Fruit fly (Drosophila melanogaster) whole organism, embryonic: ENCODE data around the gene lva.

Experiments used
- Abd-B ChIP-seq: fragments of 200-800 bp; sonication (Bioruptor generic); optimal IDR thresholded peaks from 2 replicates; lab custom pipeline; 2018; ENCODE audit warnings: missing biosample characterization, mild to moderate bottlenecking, missing genetic modification characterization, moderate library complexity
- Asciz ChIP-seq: fragments of 200-800 bp; sonication (Bioruptor generic); optimal IDR thresholded peaks from 2 replicates; lab custom pipeline; 2017; ENCODE audit warnings: missing biosample characterization, mild to moderate bottlenecking, missing genetic modification characterization, missing genetic modification reagents
- CG10366 ChIP-seq: fragments of 200-800 bp; sonication (Bioruptor generic); IDR thresholded peaks from 2 replicates; pipeline ENCODE4 v1.3.6; 2022; ENCODE audit warnings: missing biosample characterization, missing genetic modification characterization
- CG12071 ChIP-seq: fragments of 200-800 bp; sonication (Bioruptor generic); optimal IDR thresholded peaks from 3 replicates; lab custom pipeline; 2018; ENCODE audit warnings: missing biosample characterization, mild to moderate bottlenecking, missing genetic modification characterization
- CG12155 ChIP-seq: fragments of 200-800 bp; sonication (Bioruptor generic); optimal IDR thresholded peaks from 3 replicates; lab custom pipeline; 2016; ENCODE audit warnings: missing biosample characterization, missing genetic modification characterization
- CG1233 ChIP-seq: fragments of 200-800 bp; sonication (Bioruptor generic); optimal IDR thresholded peaks from 4 replicates; lab custom pipeline; 2018; ENCODE audit warnings: missing biosample characterization, mild to moderate bottlenecking, missing genetic modification characterization
- CG12942 ChIP-seq: fragments of 200-800 bp; sonication (Bioruptor generic); optimal IDR thresholded peaks from 3 replicates; lab custom pipeline; 2016; ENCODE audit warnings: missing biosample characterization, missing genetic modification characterization
- CG15479 ChIP-seq: fragments of 200-800 bp; sonication (Bioruptor generic); optimal IDR thresholded peaks from 3 replicates; lab custom pipeline; 2019; ENCODE audit warnings: missing biosample characterization, mild to moderate bottlenecking, missing genetic modification characterization, moderate library complexity
- CG32532 ChIP-seq: fragments of 200-800 bp; sonication (Bioruptor generic); IDR thresholded peaks from 2 replicates; pipeline ENCODE4 v1.3.6; 2022; ENCODE audit warnings: missing biosample characterization, missing genetic modification characterization
- CG4360 ChIP-seq: fragments of 200-800 bp; sonication (Bioruptor generic); IDR thresholded peaks from 2 replicates; pipeline ENCODE4 v1.3.6; 2022; ENCODE audit warnings: missing biosample characterization, missing genetic modification characterization
- CG4404 ChIP-seq: fragments of 200-800 bp; sonication (Bioruptor generic); IDR thresholded peaks from 2 replicates; pipeline ENCODE4 v1.3.6; 2022; ENCODE audit warnings: missing biosample characterization, missing genetic modification characterization
- CG4617 ChIP-seq: fragments of 200-800 bp; sonication (Bioruptor generic); optimal IDR thresholded peaks from 3 replicates; lab custom pipeline; 2016; ENCODE audit warnings: missing biosample characterization, missing genetic modification characterization, borderline replicate concordance
- CG6683 ChIP-seq: fragments of 200-800 bp; sonication (Bioruptor generic); optimal IDR thresholded peaks from 2 replicates; lab custom pipeline; 2017; ENCODE audit warnings: missing biosample characterization, mild to moderate bottlenecking, missing genetic modification characterization, missing genetic modification reagents
- CG7928 ChIP-seq: fragments of 200-800 bp; sonication (Bioruptor generic); optimal IDR thresholded peaks from 2 replicates; lab custom pipeline; 2017; ENCODE audit warnings: missing biosample characterization, mild to moderate bottlenecking, missing genetic modification characterization
- CG8765 ChIP-seq: fragments of 200-800 bp; sonication (Bioruptor generic); IDR thresholded peaks from 2 replicates; pipeline ENCODE4 v1.3.6; 2022; ENCODE audit warnings: missing biosample characterization, missing genetic modification characterization
- CG9932 ChIP-seq: fragments of 200-800 bp; sonication (Bioruptor generic); IDR thresholded peaks from 2 replicates; pipeline ENCODE4 v1.3.6; 2022; ENCODE audit warnings: missing biosample characterization, missing genetic modification characterization
- CrebB ChIP-seq: fragments of 200-800 bp; sonication (Bioruptor generic); optimal IDR thresholded peaks from 3 replicates; lab custom pipeline; 2018; ENCODE audit warnings: missing biosample characterization, mild to moderate bottlenecking, missing genetic modification characterization
- D19A ChIP-seq: fragments of 200-800 bp; optimal IDR thresholded peaks from 3 replicates; lab custom pipeline; 2019; ENCODE audit warnings: missing biosample characterization, mild to moderate bottlenecking, missing genetic modification characterization, moderate library complexity
- Deaf1 ChIP-seq: fragments of 200-800 bp; optimal IDR thresholded peaks from 3 replicates; lab custom pipeline; 2019; ENCODE audit warnings: missing biosample characterization, mild to moderate bottlenecking, missing genetic modification characterization, moderate library complexity
- Fer3 ChIP-seq: fragments of 200-800 bp; sonication (Bioruptor generic); optimal IDR thresholded peaks from 2 replicates; lab custom pipeline; 2018; ENCODE audit warnings: missing biosample characterization, mild to moderate bottlenecking, missing genetic modification characterization, moderate library complexity
- Hey ChIP-seq: fragments of 200-800 bp; sonication (Bioruptor generic); optimal IDR thresholded peaks from 3 replicates; lab custom pipeline; 2018; ENCODE audit warnings: missing biosample characterization, mild to moderate bottlenecking, missing genetic modification characterization
- Med ChIP-seq: fragments of 200-800 bp; sonication (Bioruptor generic); peaks from one replicate; lab custom pipeline; 2016; ENCODE audit warnings: missing biosample characterization, missing genetic modification characterization, mild to moderate bottlenecking, inconsistent platforms, moderate library complexity
- NC2α ChIP-seq: fragments of 200-800 bp; sonication (Bioruptor generic); optimal IDR thresholded peaks from 2 replicates; lab custom pipeline; 2016; ENCODE audit warnings: missing biosample characterization, missing genetic modification characterization
- Taf1 ChIP-seq: fragments of 200-800 bp; sonication (Bioruptor generic); IDR thresholded peaks from 2 replicates; pipeline ENCODE4 v1.3.6; 2022; ENCODE audit warnings: missing biosample characterization, missing genetic modification characterization
- YL-1 ChIP-seq: fragments of 200-800 bp; sonication (Bioruptor generic); optimal IDR thresholded peaks from 3 replicates; lab custom pipeline; 2017; ENCODE audit warnings: missing biosample characterization, mild to moderate bottlenecking, missing genetic modification characterization
- abd-A ChIP-seq: fragments of 200-800 bp; sonication (Bioruptor generic); optimal IDR thresholded peaks from 3 replicates; lab custom pipeline; 2019; ENCODE audit warnings: missing biosample characterization, mild to moderate bottlenecking, missing genetic modification characterization, moderate library complexity
- bowl ChIP-seq: fragments of 200-800 bp; sonication (Bioruptor generic); IDR thresholded peaks from 2 replicates; pipeline ENCODE4 v1.3.6; 2022; ENCODE audit warnings: missing biosample characterization, missing genetic modification characterization
- chinmo ChIP-seq: fragments of 200-800 bp; sonication (Bioruptor generic); IDR thresholded peaks from 4 replicates; pipeline ENCODE4 v1.3.6; 2022; ENCODE audit warnings: missing biosample characterization, missing genetic modification characterization; ENCODE audit not compliant: partially characterized antibody
- ci ChIP-seq: fragments of 200-800 bp; sonication (Bioruptor generic); IDR thresholded peaks from 3 replicates; pipeline ENCODE4 v1.3.6; 2022; ENCODE audit warnings: missing biosample characterization, missing genetic modification characterization
- dimm ChIP-seq: fragments of 200-800 bp; sonication (Bioruptor generic); IDR thresholded peaks from 2 replicates; pipeline ENCODE4 v1.3.6; 2022; ENCODE audit warnings: missing biosample characterization, missing genetic modification characterization
- dmrt11E ChIP-seq: fragments of 200-800 bp; sonication (Bioruptor generic); optimal IDR thresholded peaks from 3 replicates; lab custom pipeline; 2018; ENCODE audit warnings: missing biosample characterization, mild to moderate bottlenecking, missing genetic modification characterization, moderate library complexity
- fd64A ChIP-seq: fragments of 200-800 bp; sonication (Bioruptor generic); optimal IDR thresholded peaks from 3 replicates; lab custom pipeline; 2018; ENCODE audit warnings: missing biosample characterization, mild to moderate bottlenecking, missing genetic modification characterization
- gcm ChIP-seq: fragments of 200-800 bp; sonication (Bioruptor generic); optimal IDR thresholded peaks from 2 replicates; lab custom pipeline; 2019; ENCODE audit warnings: missing biosample characterization, mild to moderate bottlenecking, missing genetic modification characterization, moderate library complexity
- gfzf ChIP-seq: fragments of 200-800 bp; sonication (Bioruptor generic); optimal IDR thresholded peaks from 2 replicates; lab custom pipeline; 2016; ENCODE audit warnings: missing biosample characterization, mild to moderate bottlenecking, missing genetic modification characterization, moderate library complexity
- gsb ChIP-seq: fragments of 200-800 bp; sonication (Bioruptor generic); IDR thresholded peaks from 2 replicates; pipeline ENCODE4 v1.3.6; 2022; ENCODE audit warnings: missing biosample characterization, missing genetic modification characterization
- h ChIP-seq: fragments of >200 bp; optimal IDR thresholded peaks from 2 replicates; lab custom pipeline; 2017
- mld ChIP-seq: fragments of 200-800 bp; sonication (Bioruptor generic); IDR thresholded peaks from 3 replicates; pipeline ENCODE4 v1.3.6; 2022; ENCODE audit warnings: missing biosample characterization, missing genetic modification characterization; ENCODE audit not compliant: partially characterized antibody
- nerfin-2 ChIP-seq: fragments of 200-800 bp; sonication (Bioruptor generic); IDR thresholded peaks from 2 replicates; pipeline ENCODE4 v1.3.6; 2022; ENCODE audit warnings: missing biosample characterization, missing genetic modification characterization; ENCODE audit not compliant: partially characterized antibody
- pros ChIP-seq: fragments of 200-800 bp; sonication (Bioruptor generic); optimal IDR thresholded peaks from 3 replicates; lab custom pipeline; 2019; ENCODE audit warnings: missing biosample characterization, mild to moderate bottlenecking, missing genetic modification characterization, moderate library complexity
- scrt ChIP-seq: fragments of 200-800 bp; sonication (Bioruptor generic); optimal IDR thresholded peaks from 2 replicates; lab custom pipeline; 2018; ENCODE audit warnings: missing biosample characterization, mild to moderate bottlenecking, missing genetic modification characterization, moderate library complexity
- slou ChIP-seq: fragments of 200-800 bp; sonication (Bioruptor generic); optimal IDR thresholded peaks from 3 replicates; lab custom pipeline; 2016; ENCODE audit warnings: missing biosample characterization, missing genetic modification characterization
- so ChIP-seq: fragments of 200-800 bp; sonication (Bioruptor generic); IDR thresholded peaks from 3 replicates; pipeline ENCODE4 v1.3.6; 2022; ENCODE audit warnings: missing biosample characterization, missing genetic modification characterization
- sqz ChIP-seq: fragments of 200-800 bp; sonication (Bioruptor generic); optimal IDR thresholded peaks from 3 replicates; lab custom pipeline; 2018; ENCODE audit warnings: missing biosample characterization, mild to moderate bottlenecking, missing genetic modification characterization
- tap ChIP-seq: fragments of 200-800 bp; optimal IDR thresholded peaks from 3 replicates; lab custom pipeline; 2019; ENCODE audit warnings: missing biosample characterization, mild to moderate bottlenecking, missing genetic modification characterization, moderate library complexity
- tll ChIP-seq, 2 experiments: fragments of 200-800 bp in 1 of 2; fragments of >200 bp in 1 of 2; sonication (Bioruptor generic) in 1 of 2; optimal IDR thresholded peaks; 2 replicates each; lab custom pipeline; 2017 to 2019; ENCODE audit warnings: missing biosample characterization in 2 of 2, missing genetic modification characterization in 2 of 2, mild to moderate bottlenecking in 1 of 2, moderate library complexity in 1 of 2
- toy ChIP-seq: fragments of 200-800 bp; sonication (Bioruptor generic); IDR thresholded peaks from 2 replicates; pipeline ENCODE4 v1.3.6; 2022; ENCODE audit warnings: missing biosample characterization, missing genetic modification characterization
- tup ChIP-seq: fragments of 200-800 bp; sonication (Bioruptor generic); optimal IDR thresholded peaks from 2 replicates; lab custom pipeline; 2016; ENCODE audit warnings: missing biosample characterization, mild to moderate bottlenecking, missing genetic modification characterization, moderate library complexity
- unpg ChIP-seq: fragments of 200-800 bp; sonication (Bioruptor generic); optimal IDR thresholded peaks from 3 replicates; lab custom pipeline; 2018; ENCODE audit warnings: missing biosample characterization, mild to moderate bottlenecking, missing genetic modification characterization, moderate library complexity
- vnd ChIP-seq: fragments of 200-800 bp; sonication (Bioruptor generic); IDR thresholded peaks from 3 replicates; pipeline ENCODE4 v1.3.6; 2022; ENCODE audit warnings: missing biosample characterization, missing genetic modification characterization; ENCODE audit not compliant: partially characterized antibody
- zen2 ChIP-seq: fragments of 200-800 bp; sonication (Bioruptor generic); IDR thresholded peaks from 3 replicates; pipeline ENCODE4 v1.3.6; 2022; ENCODE audit warnings: missing biosample characterization, missing genetic modification characterization; ENCODE audit not compliant: partially characterized antibody
- zf30C ChIP-seq: fragments of 200-800 bp; sonication (Bioruptor generic); optimal IDR thresholded peaks from 3 replicates; lab custom pipeline; 2018; ENCODE audit warnings: missing biosample characterization, mild to moderate bottlenecking, missing genetic modification characterization

The lva gene

dm6 chrX:3967613-3968012 is 2.5 kb upstream of the lva start (continued):
- TF ChIP-seq ci (GFP tag; lab: Robert Waterston, UW) = 0 out of 3 replicates have a peak, but pooled peaks have one; percentile 38
- no peak for TF ChIP-seq tll (GFP tag; optimal IDR thresholded peaks at IDR 0.05; lab: Kevin White, UChicago)
- no peak for TF ChIP-seq Asciz (GFP tag; lab: Kevin White, UChicago)
- no peak for TF ChIP-seq scrt (GFP tag; lab: Kevin White, UChicago)
- TF ChIP-seq CG6683 (GFP tag; lab: Kevin White, UChicago) = no peak
- TF ChIP-seq YL-1 (GFP tag; lab: Kevin White, UChicago) = no peak
- TF ChIP-seq sqz (GFP tag; lab: Kevin White, UChicago) = no peak
- no peak for TF ChIP-seq tup (GFP tag; lab: Kevin White, UChicago)
- no peak for TF ChIP-seq nerfin-2
- no peak for TF ChIP-seq CG12155 (GFP tag; lab: Kevin White, UChicago)
- TF ChIP-seq pros = no peak
- TF ChIP-seq CG15479 (GFP tag; lab: Kevin White, UChicago) = no peak
- no peak for TF ChIP-seq CG4360
- no peak for TF ChIP-seq zf30C (GFP tag; lab: Kevin White, UChicago)
- peak; percentile 59 for TF ChIP-seq Med (GFP tag; lab: Kevin White, UChicago)
- peak; percentile 55 for TF ChIP-seq dmrt11E (tag; lab: Kevin White, UChicago)
- TF ChIP-seq bowl (GFP tag; lab: Robert Waterston, UW) = no peak
- no peak for TF ChIP-seq gfzf
- no peak for TF ChIP-seq NC2α (GFP tag; lab: Kevin White, UChicago)
- no peak for TF ChIP-seq dimm
- no peak for TF ChIP-seq so
- no peak for TF ChIP-seq zen2 (GFP tag; lab: Robert Waterston, UW)
- TF ChIP-seq mld (GFP tag; lab: Robert Waterston, UW) = no peak
- TF ChIP-seq toy (GFP tag; lab: Robert Waterston, UW) = no peak
- no peak for TF ChIP-seq vnd (GFP tag; lab: Robert Waterston, UW)
- TF ChIP-seq D19A (tag; lab: Kevin White, UChicago) = no peak
- no peak for TF ChIP-seq CG10366 (GFP tag; lab: Robert Waterston, UW)
- TF ChIP-seq abd-A (tag; lab: Kevin White, UChicago) = no peak
- TF ChIP-seq Deaf1 (tag; lab: Kevin White, UChicago) = no peak
- no peak for TF ChIP-seq Taf1 (GFP tag; lab: Robert Waterston, UW)
- TF ChIP-seq slou = no peak
- no peak for TF ChIP-seq CG7928 (GFP tag; lab: Kevin White, UChicago)
- TF ChIP-seq fd64A (GFP tag; lab: Kevin White, UChicago) = peak; percentile 17
- TF ChIP-seq unpg (GFP tag; lab: Kevin White, UChicago) = no peak
- TF ChIP-seq CG4617 (GFP tag; lab: Kevin White, UChicago) = no peak
- no peak for TF ChIP-seq CG12942 (GFP tag; lab: Kevin White, UChicago)
- TF ChIP-seq gcm = no peak
- TF ChIP-seq CG4404 (GFP tag; lab: Robert Waterston, UW) = no peak
- TF ChIP-seq Fer3 = no peak
- no peak for TF ChIP-seq CG32532
- no peak for TF ChIP-seq h (lab: Kevin White, UChicago)
- no peak for TF ChIP-seq CG12071 (GFP tag; lab: Kevin White, UChicago)
- no peak for TF ChIP-seq Hey (tag; lab: Kevin White, UChicago)
- peak; percentile 8 for TF ChIP-seq CrebB (tag; lab: Kevin White, UChicago)
- TF ChIP-seq CG8765 (GFP tag; lab: Robert Waterston, UW) = no peak
- no peak for TF ChIP-seq CG1233 (GFP tag; lab: Kevin White, UChicago)
- no peak for TF ChIP-seq CG9932 (GFP tag; lab: Robert Waterston, UW)
- TF ChIP-seq chinmo = no peak
- TF ChIP-seq gsb (GFP tag; lab: Robert Waterston, UW) = no peak
- no peak for TF ChIP-seq Abd-B (GFP tag; lab: Kevin White, UChicago)
- no peak for TF ChIP-seq tap (tag; lab: Kevin White, UChicago)
